Fruit fly (Drosophila melanogaster) whole organism, embryonic: ENCODE data around the gene Snm1.
A peak's percentile ranks its signal among the peaks of the same experiment; 100 is the strongest.

Source experiments
- ATbp ChIP-seq: fragments of 200-800 bp; sonication (Bioruptor generic); optimal IDR thresholded peaks from 2 replicates; lab custom pipeline; 2017; ENCODE audit warnings: missing biosample characterization, mild to moderate bottlenecking, missing genetic modification characterization, missing genetic modification reagents
- Asciz ChIP-seq: fragments of 200-800 bp; sonication (Bioruptor generic); optimal IDR thresholded peaks from 2 replicates; lab custom pipeline; 2017; ENCODE audit warnings: missing biosample characterization, mild to moderate bottlenecking, missing genetic modification characterization, missing genetic modification reagents
- CG1024 ChIP-seq: fragments of 200-800 bp; sonication (Bioruptor generic); IDR thresholded peaks from 2 replicates; pipeline ENCODE4 v1.3.6; 2022; ENCODE audit warnings: missing biosample characterization, missing genetic modification characterization
- CG10267 ChIP-seq: fragments of 200-800 bp; sonication (Bioruptor generic); optimal IDR thresholded peaks from 2 replicates; lab custom pipeline; 2018; ENCODE audit warnings: missing biosample characterization, mild to moderate bottlenecking, missing genetic modification characterization, moderate library complexity
- CG12659 ChIP-seq: fragments of 200-800 bp; sonication (Bioruptor generic); optimal IDR thresholded peaks from 3 replicates; lab custom pipeline; 2017; ENCODE audit warnings: mild to moderate bottlenecking, missing biosample characterization, missing genetic modification reagents, missing genetic modification characterization
- CG12744 ChIP-seq: fragments of 200-800 bp; sonication (Bioruptor generic); optimal IDR thresholded peaks from 2 replicates; lab custom pipeline; 2016; ENCODE audit warnings: missing biosample characterization, missing genetic modification characterization
- CG13775 ChIP-seq: fragments of 200-800 bp; sonication (Bioruptor generic); optimal IDR thresholded peaks from 3 replicates; lab custom pipeline; 2017; ENCODE audit warnings: missing biosample characterization, mild to moderate bottlenecking, missing genetic modification characterization
- CG14667 ChIP-seq: fragments of 200-800 bp; sonication (Bioruptor generic); IDR thresholded peaks from 2 replicates; pipeline ENCODE4 v1.3.6; 2022; ENCODE audit warnings: missing biosample characterization, missing genetic modification characterization
- CG14860 ChIP-seq: fragments of 200-800 bp; sonication (Bioruptor generic); IDR thresholded peaks from 3 replicates; pipeline ENCODE4 v1.3.6; 2022; ENCODE audit warnings: missing biosample characterization, missing genetic modification characterization; ENCODE audit not compliant: partially characterized antibody
- CG15073 ChIP-seq: fragments of 200-800 bp; sonication (Bioruptor generic); optimal IDR thresholded peaks from 2 replicates; lab custom pipeline; 2016; ENCODE audit warnings: missing biosample characterization, missing genetic modification characterization
- CG16813 ChIP-seq: fragments of 200-800 bp; sonication (Bioruptor generic); IDR thresholded peaks from 3 replicates; pipeline ENCODE4 v1.3.6; 2022; ENCODE audit warnings: missing biosample characterization, missing genetic modification characterization; ENCODE audit not compliant: partially characterized antibody
- CG16815 ChIP-seq: fragments of 200-800 bp; sonication (Bioruptor generic); optimal IDR thresholded peaks from 3 replicates; lab custom pipeline; 2017; ENCODE audit warnings: missing biosample characterization, mild to moderate bottlenecking, missing genetic modification characterization
- CG17328 ChIP-seq: fragments of 200-800 bp; sonication (Bioruptor generic); IDR thresholded peaks from 2 replicates; pipeline ENCODE4 v1.3.6; 2022; ENCODE audit warnings: missing biosample characterization, missing genetic modification characterization
- CG1832 ChIP-seq: fragments of 200-800 bp; sonication (Bioruptor generic); optimal IDR thresholded peaks from 2 replicates; lab custom pipeline; 2017; ENCODE audit warnings: missing biosample characterization, mild to moderate bottlenecking, missing genetic modification characterization, inconsistent platforms
- CG2120 ChIP-seq: fragments of 200-800 bp; sonication (Bioruptor generic); optimal IDR thresholded peaks from 3 replicates; lab custom pipeline; 2016; ENCODE audit warnings: missing biosample characterization, missing genetic modification characterization
- CG34376 ChIP-seq: fragments of 200-800 bp; sonication (Bioruptor generic); optimal IDR thresholded peaks from 2 replicates; lab custom pipeline; 2018; ENCODE audit warnings: missing biosample characterization, mild to moderate bottlenecking, missing genetic modification characterization
- CG34422 ChIP-seq: fragments of 200-800 bp; sonication (Bioruptor generic); IDR thresholded peaks from 3 replicates; pipeline ENCODE4 v1.3.6; 2022; ENCODE audit warnings: missing biosample characterization, missing genetic modification characterization
- CG4328 ChIP-seq: fragments of 200-800 bp; sonication (Bioruptor generic); optimal IDR thresholded peaks from 3 replicates; lab custom pipeline; 2017; ENCODE audit warnings: missing biosample characterization, missing genetic modification reagents, missing genetic modification characterization
- CG4404 ChIP-seq: fragments of 200-800 bp; sonication (Bioruptor generic); IDR thresholded peaks from 2 replicates; pipeline ENCODE4 v1.3.6; 2022; ENCODE audit warnings: missing biosample characterization, missing genetic modification characterization
- CG4424 ChIP-seq: fragments of 200-800 bp; sonication (Bioruptor generic); optimal IDR thresholded peaks from 3 replicates; lab custom pipeline; 2016; ENCODE audit warnings: missing biosample characterization, missing genetic modification characterization
- CG5953 ChIP-seq: fragments of 200-800 bp; sonication (Bioruptor generic); IDR thresholded peaks from 2 replicates; pipeline ENCODE4 v1.3.6; 2022; ENCODE audit warnings: missing biosample characterization, missing genetic modification characterization
- CG7556 ChIP-seq: fragments of 200-800 bp; sonication (Bioruptor generic); optimal IDR thresholded peaks from 2 replicates; lab custom pipeline; 2017; ENCODE audit warnings: missing biosample characterization, mild to moderate bottlenecking, missing genetic modification characterization
- CG8478 ChIP-seq: fragments of >200 bp; optimal IDR thresholded peaks from 2 replicates; lab custom pipeline; 2018
- Elba2 ChIP-seq: fragments of 200-800 bp; sonication (Bioruptor generic); optimal IDR thresholded peaks from 3 replicates; lab custom pipeline; 2016; ENCODE audit warnings: missing biosample characterization, missing genetic modification characterization
- Gsc ChIP-seq: fragments of 200-800 bp; sonication (Bioruptor generic); IDR thresholded peaks from 2 replicates; pipeline ENCODE4 v1.3.6; 2022; ENCODE audit warnings: missing biosample characterization, missing genetic modification characterization
- Hand ChIP-seq: fragments of 200-800 bp; sonication (Bioruptor generic); optimal IDR thresholded peaks from 2 replicates; lab custom pipeline; 2017; ENCODE audit warnings: mild to moderate bottlenecking, missing biosample characterization, missing genetic modification reagents, missing genetic modification characterization
- Kr ChIP-seq: fragments of 200-800 bp; sonication (Bioruptor generic); optimal IDR thresholded peaks from 2 replicates; lab custom pipeline; 2017; ENCODE audit warnings: missing biosample characterization, mild to moderate bottlenecking, missing genetic modification characterization
- Max ChIP-seq: fragments of 200-800 bp; sonication (Bioruptor generic); optimal IDR thresholded peaks from 2 replicates; lab custom pipeline; 2016; ENCODE audit warnings: missing biosample characterization, mild to moderate bottlenecking, missing genetic modification characterization
- NFAT ChIP-seq: fragments of 200-800 bp; sonication (Bioruptor generic); IDR thresholded peaks from 2 replicates; pipeline ENCODE4 v1.3.6; 2022; ENCODE audit warnings: missing biosample characterization, missing genetic modification characterization
- Nf-YC ChIP-seq: fragments of 200-800 bp; optimal IDR thresholded peaks from 3 replicates; lab custom pipeline; 2019; ENCODE audit warnings: missing biosample characterization, mild to moderate bottlenecking, missing genetic modification characterization, moderate library complexity
- Opbp ChIP-seq: fragments of 200-800 bp; sonication (Bioruptor generic); IDR thresholded peaks from 3 replicates; pipeline ENCODE4 v1.3.6; 2022; ENCODE audit warnings: missing biosample characterization, missing genetic modification characterization; ENCODE audit not compliant: partially characterized antibody
- Spps ChIP-seq: fragments of 200-800 bp; sonication (Bioruptor generic); optimal IDR thresholded peaks from 2 replicates; lab custom pipeline; 2018; ENCODE audit warnings: missing biosample characterization, mild to moderate bottlenecking, missing genetic modification characterization
- abd-A ChIP-seq: fragments of 200-800 bp; sonication (Bioruptor generic); optimal IDR thresholded peaks from 3 replicates; lab custom pipeline; 2019; ENCODE audit warnings: missing biosample characterization, mild to moderate bottlenecking, missing genetic modification characterization, moderate library complexity
- bbx ChIP-seq: fragments of 200-800 bp; sonication (Bioruptor generic); IDR thresholded peaks from 2 replicates; pipeline ENCODE4 v1.3.6; 2022; ENCODE audit warnings: missing biosample characterization, missing genetic modification characterization; ENCODE audit not compliant: partially characterized antibody
- cwo ChIP-seq: fragments of 200-800 bp; sonication (Bioruptor generic); optimal IDR thresholded peaks from 3 replicates; lab custom pipeline; 2017; ENCODE audit warnings: missing biosample characterization, missing genetic modification characterization, mild to moderate bottlenecking, moderate library complexity, missing genetic modification reagents
- dati ChIP-seq: fragments of 200-800 bp; sonication (Bioruptor generic); IDR thresholded peaks from 2 replicates; pipeline ENCODE4 v1.3.6; 2022; ENCODE audit warnings: missing biosample characterization, missing genetic modification characterization
- en ChIP-seq: fragments of 200-800 bp; sonication (Bioruptor generic); optimal IDR thresholded peaks from 2 replicates; lab custom pipeline; 2016; ENCODE audit warnings: missing biosample characterization, missing genetic modification characterization
- fd3F ChIP-seq: fragments of 200-800 bp; sonication (Bioruptor generic); optimal IDR thresholded peaks from 2 replicates; lab custom pipeline; 2018; ENCODE audit warnings: missing biosample characterization, mild to moderate bottlenecking, missing genetic modification characterization, moderate library complexity
- ftz-f1 ChIP-seq: fragments of 200-800 bp; sonication (Bioruptor generic); optimal IDR thresholded peaks from 2 replicates; lab custom pipeline; 2016; ENCODE audit warnings: missing biosample characterization, missing genetic modification characterization
- h ChIP-seq: fragments of >200 bp; optimal IDR thresholded peaks from 2 replicates; lab custom pipeline; 2017
- ken ChIP-seq: fragments of 200-800 bp; sonication (Bioruptor generic); IDR thresholded peaks from 3 replicates; pipeline ENCODE4 v1.3.6; 2022; ENCODE audit warnings: missing biosample characterization, missing genetic modification characterization
- kni ChIP-seq: fragments of 200-800 bp; sonication (Bioruptor generic); optimal IDR thresholded peaks from 3 replicates; lab custom pipeline; 2017; ENCODE audit warnings: mild to moderate bottlenecking, missing biosample characterization, missing genetic modification reagents, missing genetic modification characterization
- knrl ChIP-seq: fragments of 200-800 bp; sonication (Bioruptor generic); IDR thresholded peaks from 3 replicates; pipeline ENCODE4 v1.3.6; 2022; ENCODE audit warnings: missing biosample characterization, missing genetic modification characterization; ENCODE audit not compliant: partially characterized antibody
- lab ChIP-seq: fragments of 200-800 bp; sonication (Bioruptor generic); optimal IDR thresholded peaks from 3 replicates; lab custom pipeline; 2017; ENCODE audit warnings: missing biosample characterization, missing genetic modification characterization, mild to moderate bottlenecking, moderate library complexity, missing genetic modification reagents
- nerfin-1 ChIP-seq: fragments of 200-800 bp; sonication (Bioruptor generic); optimal IDR thresholded peaks from 3 replicates; lab custom pipeline; 2019; ENCODE audit warnings: missing biosample characterization, mild to moderate bottlenecking, missing genetic modification characterization, moderate library complexity
- pb ChIP-seq: fragments of 200-800 bp; sonication (Bioruptor generic); optimal IDR thresholded peaks from 3 replicates; lab custom pipeline; 2016; ENCODE audit warnings: missing biosample characterization, missing genetic modification characterization
- phol ChIP-seq: fragments of 200-800 bp; sonication (Bioruptor generic); optimal IDR thresholded peaks from 3 replicates; lab custom pipeline; 2018; ENCODE audit warnings: missing biosample characterization, mild to moderate bottlenecking, missing genetic modification characterization, moderate library complexity
- psq ChIP-seq: fragments of 200-800 bp; sonication (Bioruptor generic); optimal IDR thresholded peaks from 2 replicates; lab custom pipeline; 2017; ENCODE audit warnings: missing biosample characterization, missing genetic modification characterization
- pum ChIP-seq: fragments of 200-800 bp; sonication (Bioruptor generic); optimal IDR thresholded peaks from 2 replicates; lab custom pipeline; 2016; ENCODE audit warnings: missing biosample characterization, missing genetic modification characterization
- rib ChIP-seq: fragments of 200-800 bp; sonication (Bioruptor generic); IDR thresholded peaks from 2 replicates; pipeline ENCODE4 v1.3.6; 2022; ENCODE audit warnings: missing biosample characterization, missing genetic modification characterization
- trh ChIP-seq: fragments of 200-800 bp; sonication (Bioruptor generic); optimal IDR thresholded peaks from 2 replicates; lab custom pipeline; 2016; ENCODE audit warnings: missing biosample characterization, missing genetic modification characterization

Gene Snm1

dm6 chr3R:5606477-5606876 lies 51.6 kb downstream of the Snm1 start, which contains the start of gene asl (continued):
- TF ChIP-seq ftz-f1 (GFP tag; lab: Kevin White, UChicago), result no peak
- peak; percentile 88 for TF ChIP-seq CG12659 (GFP tag; lab: Kevin White, UChicago)
- TF ChIP-seq pb (GFP tag; lab: Kevin White, UChicago), result peak; percentile 14
- TF ChIP-seq CG17328, result peak; percentile 57
- peak; percentile 21; the same call in 1 of the 3 replicates for TF ChIP-seq knrl (GFP tag; lab: Robert Waterston, UW)
- TF ChIP-seq bbx (GFP tag; lab: Robert Waterston, UW), result no peak
- no peak for TF ChIP-seq CG14667 (GFP tag; lab: Robert Waterston, UW)
- TF ChIP-seq CG8478 (lab: Kevin White, UChicago), result no peak
- TF ChIP-seq phol, result peak; percentile 81
- TF ChIP-seq CG10267 (tag; lab: Kevin White, UChicago), result peak; percentile 80
- TF ChIP-seq Spps (tag; lab: Kevin White, UChicago), result peak; percentile 26
- TF ChIP-seq abd-A (tag; lab: Kevin White, UChicago), result no peak
- TF ChIP-seq Hand (GFP tag; lab: Kevin White, UChicago), result no peak
- TF ChIP-seq CG15073, result no peak
- TF ChIP-seq CG4424 (GFP tag; lab: Kevin White, UChicago), result peak; percentile 75
- peak; percentile 71 for TF ChIP-seq CG2120 (GFP tag; lab: Kevin White, UChicago)
- TF ChIP-seq CG16815, result peak; percentile 39
- TF ChIP-seq CG5953 (GFP tag; lab: Robert Waterston, UW), result peak; percentile 58; the same call in 1 of the 2 replicates
- peak; percentile 61 for TF ChIP-seq CG13775
- peak; percentile 22 for TF ChIP-seq cwo (GFP tag; lab: Kevin White, UChicago)
- peak; percentile 14 for TF ChIP-seq psq (GFP tag; lab: Kevin White, UChicago)
- TF ChIP-seq ATbp (GFP tag; lab: Kevin White, UChicago), result peak; percentile 32
- TF ChIP-seq CG12744, result peak; percentile 32
- TF ChIP-seq CG1024, result peak; percentile 37; the same call in 1 of the 2 replicates
- peak; percentile 33 for TF ChIP-seq pum
- TF ChIP-seq rib, result peak; percentile 19; the same call in 1 of the 2 replicates
- TF ChIP-seq CG4328 (GFP tag; lab: Kevin White, UChicago), result peak; percentile 7
- TF ChIP-seq Gsc (GFP tag; lab: Robert Waterston, UW), result no peak
- no peak for TF ChIP-seq NFAT
- TF ChIP-seq CG14860 (GFP tag; lab: Robert Waterston, UW), result no peak
- TF ChIP-seq Asciz (GFP tag; lab: Kevin White, UChicago), result peak; percentile 36
- peak; percentile 96 for TF ChIP-seq Elba2 (GFP tag; lab: Kevin White, UChicago)
- TF ChIP-seq CG4404, result no peak
- TF ChIP-seq trh (GFP tag; lab: Kevin White, UChicago), result no peak
- no peak for TF ChIP-seq en
- peak; percentile 39; the same call in 1 of the 3 replicates for TF ChIP-seq CG16813 (GFP tag; lab: Robert Waterston, UW)
- peak; percentile 67 for TF ChIP-seq nerfin-1
- TF ChIP-seq lab (GFP tag; lab: Kevin White, UChicago), result no peak
- peak; percentile 55 for TF ChIP-seq CG34376
- TF ChIP-seq Kr, result no peak
- no peak for TF ChIP-seq CG1832 (GFP tag; lab: Kevin White, UChicago)
- peak; percentile 64; the same call in 1 of the 3 replicates for TF ChIP-seq CG34422 (GFP tag; lab: Robert Waterston, UW)
- TF ChIP-seq kni (GFP tag; lab: Kevin White, UChicago), result peak; percentile 48
- TF ChIP-seq CG7556, result peak; percentile 33
- TF ChIP-seq Nf-YC (tag; lab: Kevin White, UChicago), result peak; percentile 68
- no peak for TF ChIP-seq h
- TF ChIP-seq ken, result peak; percentile 65; the same call in 1 of the 3 replicates
- TF ChIP-seq Opbp, result no peak
- TF ChIP-seq dati (GFP tag; lab: Robert Waterston, UW), result 0 out of 2 replicates have a peak, but pooled peaks have one; percentile 25
- peak; percentile 57 for TF ChIP-seq Max (GFP tag; lab: Kevin White, UChicago)
- peak; percentile 25 for TF ChIP-seq fd3F (GFP tag; lab: Kevin White, UChicago)
